Worm (Caenorhabditis elegans) whole organism, late embryonic: ENCODE measurements around the gene K09C6.9.

ENCODE experiments used
- K02D7.2 ChIP-seq: sonication (generic microtip); optimal IDR thresholded peaks from 2 replicates; lab custom pipeline; 2017; ENCODE audit warnings: mild to moderate bottlenecking, missing genetic modification characterization, missing compliant biosample characterization
- K09A11.1 ChIP-seq: sonication (generic microtip); optimal IDR thresholded peaks from 2 replicates; lab custom pipeline; 2017; ENCODE audit warnings: antibody characterized with exemption, mild to moderate bottlenecking, missing genetic modification characterization, missing compliant biosample characterization; ENCODE audit not compliant: insufficient read depth
- T23F11.4 ChIP-seq: fragments of 200-800 bp; sonication (Bioruptor generic); optimal IDR thresholded peaks from 2 replicates; lab custom pipeline; 2018; ENCODE audit warnings: mild to moderate bottlenecking, missing genetic modification characterization, missing compliant biosample characterization
- Y22D7AL.16 ChIP-seq: sonication (generic microtip); optimal IDR thresholded peaks from 2 replicates; lab custom pipeline; 2016; ENCODE audit warnings: missing genetic modification characterization, missing compliant biosample characterization
- ahr-1 ChIP-seq: sonication (generic microtip); optimal IDR thresholded peaks from 2 replicates; lab custom pipeline; 2016; ENCODE audit warnings: missing genetic modification characterization, missing compliant biosample characterization
- ama-1 ChIP-seq: fragments of 150-350 bp; optimal IDR thresholded peaks from 2 replicates; lab custom pipeline; 2014
- ceh-14 ChIP-seq: sonication (generic microtip); optimal IDR thresholded peaks from 2 replicates; lab custom pipeline; 2016; ENCODE audit warnings: missing genotype, missing genetic modification characterization, missing compliant biosample characterization
- ceh-18 ChIP-seq: sonication (generic microtip); optimal IDR thresholded peaks from 2 replicates; lab custom pipeline; 2016; ENCODE audit warnings: missing genetic modification characterization, missing compliant biosample characterization
- ceh-22 ChIP-seq: sonication (generic microtip); optimal IDR thresholded peaks from 2 replicates; lab custom pipeline; 2017; ENCODE audit warnings: missing biosample characterization, missing genetic modification characterization
- ceh-31 ChIP-seq: sonication (generic microtip); optimal IDR thresholded peaks from 2 replicates; lab custom pipeline; 2016; ENCODE audit warnings: missing genetic modification characterization, missing compliant biosample characterization
- ceh-48 ChIP-seq: sonication (generic microtip); optimal IDR thresholded peaks from 2 replicates; lab custom pipeline; 2016; ENCODE audit warnings: missing genetic modification characterization, inconsistent platforms, missing compliant biosample characterization
- ceh-9 ChIP-seq: sonication (generic microtip); optimal IDR thresholded peaks from 2 replicates; lab custom pipeline; 2016; ENCODE audit warnings: mild to moderate bottlenecking, missing genetic modification characterization, inconsistent platforms, missing compliant biosample characterization
- che-1 ChIP-seq: sonication (generic microtip); optimal IDR thresholded peaks from 2 replicates; lab custom pipeline; 2016; ENCODE audit warnings: mild to moderate bottlenecking, missing genetic modification characterization, missing compliant biosample characterization
- fax-1 ChIP-seq: sonication (generic microtip); optimal IDR thresholded peaks from 2 replicates; lab custom pipeline; 2016; ENCODE audit warnings: missing genotype, missing genetic modification characterization, missing compliant biosample characterization
- fkh-6 ChIP-seq: sonication (generic microtip); optimal IDR thresholded peaks from 2 replicates; lab custom pipeline; 2016; ENCODE audit warnings: missing genetic modification characterization, missing compliant biosample characterization
- gmeb-2 ChIP-seq: sonication (generic microtip); optimal IDR thresholded peaks from 2 replicates; lab custom pipeline; 2016; ENCODE audit warnings: missing genetic modification characterization, inconsistent platforms, missing compliant biosample characterization
- hlh-13 ChIP-seq: fragments of 200-800 bp; sonication (Bioruptor generic); optimal IDR thresholded peaks from 2 replicates; lab custom pipeline; 2018; ENCODE audit warnings: mild to moderate bottlenecking, missing genetic modification characterization, missing compliant biosample characterization
- hlh-15 ChIP-seq: sonication (generic microtip); optimal IDR thresholded peaks from 2 replicates; lab custom pipeline; 2016; ENCODE audit warnings: missing genetic modification characterization, missing compliant biosample characterization
- hlh-30 ChIP-seq: sonication (generic microtip); optimal IDR thresholded peaks from 2 replicates; lab custom pipeline; 2017; ENCODE audit warnings: antibody characterized with exemption, missing genetic modification characterization, missing compliant biosample characterization; ENCODE audit not compliant: insufficient read depth
- hlh-6 ChIP-seq: sonication (generic microtip); optimal IDR thresholded peaks from 2 replicates; lab custom pipeline; 2016; ENCODE audit warnings: missing genotype, missing genetic modification characterization, missing compliant biosample characterization
- lim-6 ChIP-seq: sonication (generic microtip); optimal IDR thresholded peaks from 2 replicates; lab custom pipeline; 2016; ENCODE audit warnings: missing genetic modification characterization, missing compliant biosample characterization
- lin-11 ChIP-seq: fragments of 200-800 bp; sonication (Bioruptor generic); optimal IDR thresholded peaks from 2 replicates; lab custom pipeline; 2018; ENCODE audit warnings: mild to moderate bottlenecking, missing genetic modification characterization, missing compliant biosample characterization
- nfya-1 ChIP-seq: sonication (generic microtip); optimal IDR thresholded peaks from 2 replicates; lab custom pipeline; 2017; ENCODE audit warnings: missing genetic modification characterization, mild to moderate bottlenecking, missing compliant biosample characterization, antibody characterized with exemption, moderate library complexity
- nhr-232 ChIP-seq: sonication (generic microtip); optimal IDR thresholded peaks from 2 replicates; lab custom pipeline; 2016; ENCODE audit warnings: missing genetic modification characterization, missing compliant biosample characterization
- pha-2 ChIP-seq: sonication (generic microtip); optimal IDR thresholded peaks from 2 replicates; lab custom pipeline; 2017; ENCODE audit warnings: mild to moderate bottlenecking, missing genetic modification characterization, missing compliant biosample characterization
- pha-4 ChIP-seq: fragments of 150-350 bp; optimal IDR thresholded peaks from 2 replicates; lab custom pipeline; 2018; ENCODE audit warnings: missing biosample characterization, missing genetic modification reagents, missing genetic modification characterization
- pqm-1 ChIP-seq: sonication (generic microtip); optimal IDR thresholded peaks from 2 replicates; lab custom pipeline; 2016; ENCODE audit warnings: missing genetic modification characterization, missing compliant biosample characterization
- pros-1 ChIP-seq: fragments of 150-350 bp; optimal IDR thresholded peaks from 2 replicates; lab custom pipeline; 2014; ENCODE audit warnings: missing biosample characterization, missing genetic modification reagents, missing genetic modification characterization
- sox-4 ChIP-seq: sonication (generic microtip); optimal IDR thresholded peaks from 2 replicates; lab custom pipeline; 2017; ENCODE audit warnings: mild to moderate bottlenecking, missing genetic modification characterization, inconsistent platforms, missing compliant biosample characterization
- syd-9 ChIP-seq: sonication (generic microtip); optimal IDR thresholded peaks from 2 replicates; lab custom pipeline; 2016; ENCODE audit warnings: mild to moderate bottlenecking, missing genetic modification characterization, moderate library complexity, missing compliant biosample characterization
- tbx-2 ChIP-seq: sonication (generic microtip); optimal IDR thresholded peaks from 2 replicates; lab custom pipeline; 2016; ENCODE audit warnings: missing genetic modification characterization, missing compliant biosample characterization
- tbx-7 ChIP-seq: sonication (generic microtip); optimal IDR thresholded peaks from 2 replicates; lab custom pipeline; 2016; ENCODE audit warnings: missing genotype, missing genetic modification characterization, missing compliant biosample characterization
- unc-3 ChIP-seq, 2 experiments: fragments of 200-800 bp in 1 of 2; sonication (Bioruptor generic) in 1 of 2; sonication (generic microtip) in 1 of 2; conservative IDR thresholded peaks in 1 of 2; optimal IDR thresholded peaks in 1 of 2; 2 replicates each; pipeline versions ENCODE4 v1.3.6 to Lab custom; 2016 to 2022; ENCODE audit warnings: missing compliant biosample characterization in 2 of 2, missing genetic modification characterization in 2 of 2, missing genetic modification reagents in 1 of 2
- unc-42 ChIP-seq: sonication (generic microtip); optimal IDR thresholded peaks from 2 replicates; lab custom pipeline; 2016; ENCODE audit warnings: missing genotype, missing genetic modification characterization, missing compliant biosample characterization
- unc-55 ChIP-seq: sonication (generic microtip); optimal IDR thresholded peaks from 2 replicates; lab custom pipeline; 2017; ENCODE audit warnings: missing biosample characterization, missing genetic modification reagents, missing genetic modification characterization
- unc-86 ChIP-seq: sonication (generic microtip); optimal IDR thresholded peaks from 2 replicates; lab custom pipeline; 2016; ENCODE audit warnings: missing genetic modification characterization, missing compliant biosample characterization
- ztf-16 ChIP-seq: sonication (generic microtip); optimal IDR thresholded peaks from 2 replicates; lab custom pipeline; 2017; ENCODE audit warnings: missing genetic modification characterization, missing compliant biosample characterization

K09C6.9 gene

DNA sequence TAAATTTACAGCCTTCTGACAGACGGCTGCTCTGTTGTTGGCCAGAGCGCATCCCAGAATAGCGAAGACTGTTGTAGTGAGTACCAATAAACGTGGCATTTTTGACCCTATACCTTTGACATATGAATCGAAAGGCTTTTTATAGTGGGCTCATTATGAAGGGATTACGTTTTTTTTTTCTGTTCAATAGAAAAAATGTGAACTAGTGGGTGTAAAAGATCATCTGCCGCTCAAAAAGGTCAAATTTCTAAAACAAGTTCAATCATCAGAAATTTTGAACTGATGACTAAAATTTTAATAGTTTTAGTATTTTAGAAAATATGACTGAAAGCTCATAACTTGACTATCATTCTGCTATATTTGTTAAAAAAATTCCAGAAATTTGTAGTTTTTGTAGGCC lies at the start of gene K09C6.9:
K09C6.9 (minus strand) TSS at position 101 of the 400 bp plus-strand sequence.
- TF ChIP-seq hlh-13 (no peak), ama-1 (lab: Kevin White, UChicago) (no peak), K02D7.2 (tag; lab: Kevin White, UChicago) (no peak), tbx-7 (tag; lab: Kevin White, UChicago) (no peak), che-1 (tag; lab: Kevin White, UChicago) (no peak), pha-4 (tag; lab: Kevin White, UChicago) (no peak), Y22D7AL.16 (tag; lab: Kevin White, UChicago) (no peak), hlh-6 (tag; lab: Kevin White, UChicago) (no peak), nhr-232 (no peak), K09A11.1 (tag; lab: Kevin White, UChicago) (no peak), unc-86 (no peak), lin-11 (no peak), ahr-1 (no peak), T23F11.4 (GFP tag; lab: Kevin White, UChicago) (no peak), ceh-18 (tag; lab: Kevin White, UChicago) (no peak), pros-1 (no peak), ztf-16 (tag; lab: Kevin White, UChicago) (no peak)
- TF ChIP-seq, all 69 proteins: peak for 0

DNA sequence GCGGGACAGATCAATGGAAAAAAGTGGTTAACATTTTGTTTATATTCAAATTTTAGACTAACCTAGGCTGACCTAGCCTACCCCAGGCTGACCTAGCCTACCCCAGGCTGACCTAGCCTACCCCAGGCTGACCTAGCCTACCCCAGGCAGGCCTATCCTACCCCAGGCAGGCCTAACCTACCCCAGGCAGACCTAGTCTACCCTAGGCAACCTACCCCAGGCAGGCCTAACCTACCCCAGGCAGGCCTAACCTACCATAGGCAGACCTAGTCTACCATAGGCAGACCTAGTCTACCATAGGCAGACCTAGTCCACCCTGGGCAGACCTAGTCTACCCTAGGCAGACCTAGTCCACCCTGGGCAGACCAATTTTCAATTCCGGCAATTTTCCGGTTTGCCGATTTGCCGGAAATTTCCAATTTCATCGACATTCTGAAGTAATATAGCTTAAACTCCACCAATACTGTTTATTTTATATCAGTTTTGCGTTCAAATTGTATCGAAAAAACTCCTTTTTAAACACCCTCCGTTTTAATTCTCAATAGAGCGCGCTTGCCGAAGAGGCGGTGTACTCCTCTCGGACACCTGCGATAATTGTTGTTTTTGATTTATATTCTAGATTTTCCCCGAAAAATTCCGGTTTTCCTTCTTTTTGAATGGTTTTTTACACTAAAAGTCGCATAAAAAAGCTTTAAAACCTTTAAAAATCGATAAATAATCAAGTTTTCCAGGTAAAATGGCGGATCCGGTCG lies 49.5 kb upstream of the K09C6.9 start, which contains the start of gene trm-2A:
trm-2A (plus strand) TSS at position 732 of the 752 bp plus-strand sequence.
- peak; percentile 24 for TF ChIP-seq nfya-1 (tag; lab: Kevin White, UChicago)
- TF ChIP-seq ceh-9 (tag; lab: Kevin White, UChicago): no peak
- peak; percentile 26 for TF ChIP-seq tbx-2 (tag; lab: Kevin White, UChicago)
- peak; percentile 15 for TF ChIP-seq ceh-31 (tag; lab: Kevin White, UChicago)

DNA sequence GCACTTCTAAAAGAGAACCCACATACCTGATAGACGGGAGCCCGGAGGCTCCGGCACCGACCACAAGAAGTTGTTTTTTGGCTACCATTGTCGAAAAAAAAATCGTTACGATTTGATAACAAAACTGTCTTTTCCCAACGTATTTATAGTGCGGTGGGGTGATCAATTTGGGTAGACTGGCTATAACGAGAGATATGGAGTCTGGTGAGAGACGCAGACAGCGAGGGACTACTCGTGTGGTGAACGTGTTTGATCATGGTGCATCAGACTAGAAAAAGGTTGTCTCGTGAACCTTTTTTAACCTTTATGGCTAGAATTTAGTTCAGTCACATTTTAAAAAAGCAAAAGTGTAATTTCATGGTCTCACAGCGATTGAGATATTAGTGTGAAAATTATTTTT lies 48.6 kb upstream of the K09C6.9 start, which contains the start of gene fmo-5:
fmo-5 (minus strand) TSS at position 206 of the 400 bp plus-strand sequence.
- TF ChIP-seq hlh-15 (tag; lab: Kevin White, UChicago) (no peak), hlh-30 (peak; percentile 36)

DNA sequence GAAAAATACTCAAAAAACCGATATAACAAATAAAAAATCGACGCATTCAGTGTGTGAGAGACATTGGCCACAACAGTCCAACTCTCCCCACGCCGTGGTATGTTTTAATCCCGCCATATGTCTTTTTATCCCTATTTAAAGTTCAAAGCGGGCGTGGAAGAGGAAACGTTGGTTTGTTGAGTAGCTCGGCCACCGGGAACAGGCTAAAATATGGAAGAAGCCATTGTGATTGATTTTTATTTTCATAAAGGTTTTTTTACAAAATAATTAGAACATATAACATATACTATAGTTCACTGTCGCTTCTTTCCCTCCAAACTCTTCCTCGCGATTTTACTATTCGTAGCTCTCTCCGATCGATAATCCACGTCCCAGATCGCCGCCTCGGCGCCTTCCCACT lies 44.2 kb upstream of the K09C6.9 start, which contains the start of gene nas-32:
nas-32 (minus strand) TSS at position 101 of the 400 bp plus-strand sequence.
- TF ChIP-seq syd-9 (tag; lab: Kevin White, UChicago) (no peak), sox-4 (tag; lab: Kevin White, UChicago) (no peak), pqm-1 (no peak), fkh-6 (no peak), ama-1 (lab: Kevin White, UChicago) (no peak), unc-55 (GFP tag; lab: Kevin White, UChicago) (no peak), ceh-14 (tag; lab: Kevin White, UChicago) (no peak), lin-11 (no peak), ceh-48 (tag; lab: Kevin White, UChicago) (no peak), che-1 (tag; lab: Kevin White, UChicago) (no peak), gmeb-2 (tag; lab: Kevin White, UChicago) (no peak), unc-42 (tag; lab: Kevin White, UChicago) (no peak), lim-6 (tag; lab: Kevin White, UChicago) (no peak), ceh-22 (tag; lab: Kevin White, UChicago) (no peak), unc-3 (GFP tag; conservative IDR thresholded peaks at IDR 0.05; lab: Robert Waterston, UW) (no peak), unc-3 (tag; optimal IDR thresholded peaks at IDR 0.05; lab: Kevin White, UChicago) (no peak), fax-1 (tag; lab: Kevin White, UChicago) (no peak), hlh-30 (no peak), pha-2 (tag; lab: Kevin White, UChicago) (no peak), nhr-232 (no peak), ztf-16 (tag; lab: Kevin White, UChicago) (no peak)
